Worm (Caenorhabditis elegans) whole organism, mixed stage, embryonic: ENCODE results near the gene F59B10.4.

ENCODE experiments used
- elt-1 ChIP-seq: sonication (generic microtip); optimal IDR thresholded peaks from 2 replicates; lab custom pipeline; 2017; ENCODE audit warnings: missing genetic modification characterization, mild to moderate bottlenecking, missing compliant biosample characterization, antibody characterized with exemption, moderate library complexity, borderline replicate concordance; ENCODE audit not compliant: insufficient read depth
- lsy-2 ChIP-seq: fragments of 150-350 bp; optimal IDR thresholded peaks from 2 replicates; lab custom pipeline; 2014; ENCODE audit warnings: missing biosample characterization, missing genetic modification characterization
- pha-4 ChIP-seq: fragments of 150-350 bp; optimal IDR thresholded peaks from 2 replicates; lab custom pipeline; 2018; ENCODE audit warnings: missing biosample characterization, missing genetic modification reagents, missing genetic modification characterization
- sem-2 ChIP-seq: fragments of 200-800 bp; sonication (Bioruptor generic); optimal IDR thresholded peaks from 2 replicates; lab custom pipeline; 2018; ENCODE audit warnings: mild to moderate bottlenecking, missing genetic modification characterization, missing compliant biosample characterization
- snpc-4 ChIP-seq: fragments of 150-350 bp; optimal IDR thresholded peaks from 2 replicates; lab custom pipeline; 2014; ENCODE audit warnings: missing biosample characterization, missing genetic modification characterization
- tbx-8 ChIP-seq: fragments of 200-800 bp; sonication (Bioruptor generic); optimal IDR thresholded peaks from 2 replicates; lab custom pipeline; 2018; ENCODE audit warnings: mild to moderate bottlenecking, missing genetic modification characterization, moderate library complexity, missing compliant biosample characterization
- unc-120 ChIP-seq: sonication (generic microtip); optimal IDR thresholded peaks from 2 replicates; lab custom pipeline; 2017; ENCODE audit warnings: missing genetic modification characterization, missing compliant biosample characterization; ENCODE audit not compliant: poor library complexity, severe bottlenecking
- ztf-11 ChIP-seq: fragments of 150-350 bp; optimal IDR thresholded peaks from 2 replicates; lab custom pipeline; 2014; ENCODE audit warnings: missing biosample characterization, missing genetic modification characterization

ce11 chrII:10510242-10510641, 8.7 kb downstream of the F59B10.4 start, which contains the start of gene F59B10.3:
- TF ChIP-seq sem-2 (GFP tag; lab: Kevin White, UChicago): no peak
- TF ChIP-seq lsy-2: no peak
- TF ChIP-seq unc-120 (tag; lab: Kevin White, UChicago): no peak
- TF ChIP-seq snpc-4: no peak
- no peak for TF ChIP-seq ztf-11 (tag; lab: Kevin White, UChicago)
- no peak for TF ChIP-seq elt-1 (tag; lab: Kevin White, UChicago)
- no peak for TF ChIP-seq tbx-8 (GFP tag; lab: Kevin White, UChicago)
- TF ChIP-seq pha-4 (tag; lab: Kevin White, UChicago): peak; percentile 63
